Fruit fly (Drosophila melanogaster) whole organism, embryonic: Measurements from ENCODE around the gene mon2.
A peak's percentile ranks its signal among the peaks of the same experiment; 100 is the strongest.

Source experiments
- Adf1 ChIP-seq: fragments of 200-800 bp; sonication (Bioruptor generic); IDR thresholded peaks from 2 replicates; pipeline ENCODE4 v1.3.6; 2022; ENCODE audit warnings: missing biosample characterization, missing genetic modification characterization
- CG10462 ChIP-seq: fragments of 200-800 bp; sonication (Bioruptor generic); optimal IDR thresholded peaks from 2 replicates; lab custom pipeline; 2016; ENCODE audit warnings: missing biosample characterization, missing genetic modification characterization
- CG11723 ChIP-seq: fragments of 200-800 bp; sonication (Bioruptor generic); optimal IDR thresholded peaks from 2 replicates; lab custom pipeline; 2017; ENCODE audit warnings: missing biosample characterization, mild to moderate bottlenecking, missing genetic modification characterization
- CG12299 ChIP-seq: fragments of 200-800 bp; sonication (Bioruptor generic); optimal IDR thresholded peaks from 2 replicates; lab custom pipeline; 2018; ENCODE audit warnings: missing biosample characterization, mild to moderate bottlenecking, missing genetic modification characterization
- CG13123 ChIP-seq: fragments of 200-800 bp; sonication (Bioruptor generic); optimal IDR thresholded peaks from 2 replicates; lab custom pipeline; 2016; ENCODE audit warnings: missing biosample characterization, missing genetic modification characterization
- CG13287 ChIP-seq: fragments of 200-800 bp; sonication (Bioruptor generic); IDR thresholded peaks from 2 replicates; pipeline ENCODE4 v1.3.6; 2022; ENCODE audit warnings: missing biosample characterization, missing genetic modification characterization; ENCODE audit not compliant: partially characterized antibody
- CG13296 ChIP-seq: fragments of 200-800 bp; sonication (Bioruptor generic); optimal IDR thresholded peaks from 3 replicates; lab custom pipeline; 2018; ENCODE audit warnings: missing biosample characterization, mild to moderate bottlenecking, missing genetic modification characterization
- CG14667 ChIP-seq: fragments of 200-800 bp; sonication (Bioruptor generic); IDR thresholded peaks from 2 replicates; pipeline ENCODE4 v1.3.6; 2022; ENCODE audit warnings: missing biosample characterization, missing genetic modification characterization
- CG14965 ChIP-seq: fragments of 200-800 bp; sonication (Bioruptor generic); optimal IDR thresholded peaks from 2 replicates; lab custom pipeline; 2016; ENCODE audit warnings: missing biosample characterization, missing genetic modification characterization, borderline replicate concordance
- CG15073 ChIP-seq: fragments of 200-800 bp; sonication (Bioruptor generic); optimal IDR thresholded peaks from 2 replicates; lab custom pipeline; 2016; ENCODE audit warnings: missing biosample characterization, missing genetic modification characterization
- CG15479 ChIP-seq: fragments of 200-800 bp; sonication (Bioruptor generic); optimal IDR thresholded peaks from 3 replicates; lab custom pipeline; 2019; ENCODE audit warnings: missing biosample characterization, mild to moderate bottlenecking, missing genetic modification characterization, moderate library complexity
- CG15601 ChIP-seq: fragments of 200-800 bp; sonication (Bioruptor generic); optimal IDR thresholded peaks from 3 replicates; lab custom pipeline; 2019; ENCODE audit warnings: missing biosample characterization, mild to moderate bottlenecking, missing genetic modification characterization, moderate library complexity
- CG1792 ChIP-seq: fragments of 200-800 bp; sonication (Bioruptor generic); optimal IDR thresholded peaks from 2 replicates; lab custom pipeline; 2016; ENCODE audit warnings: missing biosample characterization, missing genetic modification characterization
- CG34224 ChIP-seq: fragments of 200-800 bp; sonication (Bioruptor generic); IDR thresholded peaks from 3 replicates; pipeline ENCODE4 v1.3.6; 2022; ENCODE audit warnings: missing biosample characterization, missing genetic modification characterization; ENCODE audit not compliant: partially characterized antibody
- CG34422 ChIP-seq: fragments of 200-800 bp; sonication (Bioruptor generic); IDR thresholded peaks from 3 replicates; pipeline ENCODE4 v1.3.6; 2022; ENCODE audit warnings: missing biosample characterization, missing genetic modification characterization
- CG3847 ChIP-seq: fragments of 200-800 bp; sonication (Bioruptor generic); IDR thresholded peaks from 2 replicates; pipeline ENCODE4 v1.3.6; 2022; ENCODE audit warnings: missing biosample characterization, missing genetic modification characterization
- CG4328 ChIP-seq: fragments of 200-800 bp; sonication (Bioruptor generic); optimal IDR thresholded peaks from 3 replicates; lab custom pipeline; 2017; ENCODE audit warnings: missing biosample characterization, missing genetic modification reagents, missing genetic modification characterization
- CG4854 ChIP-seq: fragments of 200-800 bp; sonication (Bioruptor generic); optimal IDR thresholded peaks from 2 replicates; lab custom pipeline; 2016; ENCODE audit warnings: missing biosample characterization, missing genetic modification characterization, inconsistent platforms
- CG6175 ChIP-seq: fragments of 200-800 bp; sonication (Bioruptor generic); IDR thresholded peaks from 3 replicates; pipeline ENCODE4 v1.3.6; 2022; ENCODE audit warnings: missing biosample characterization, missing genetic modification characterization
- CG6272 ChIP-seq: fragments of 200-800 bp; sonication (Bioruptor generic); IDR thresholded peaks from 2 replicates; pipeline ENCODE4 v1.3.6; 2022; ENCODE audit warnings: missing biosample characterization, missing genetic modification characterization
- CG6654 ChIP-seq: fragments of 200-800 bp; sonication (Bioruptor generic); optimal IDR thresholded peaks from 2 replicates; lab custom pipeline; 2017; ENCODE audit warnings: missing biosample characterization, mild to moderate bottlenecking, missing genetic modification characterization
- CG7556 ChIP-seq: fragments of 200-800 bp; sonication (Bioruptor generic); optimal IDR thresholded peaks from 2 replicates; lab custom pipeline; 2017; ENCODE audit warnings: missing biosample characterization, mild to moderate bottlenecking, missing genetic modification characterization
- CoRest ChIP-seq: fragments of 200-800 bp; sonication (Bioruptor generic); optimal IDR thresholded peaks from 3 replicates; lab custom pipeline; 2018; ENCODE audit warnings: missing biosample characterization, mild to moderate bottlenecking, missing genetic modification characterization, moderate library complexity
- H15 ChIP-seq: fragments of 200-800 bp; sonication (Bioruptor generic); IDR thresholded peaks from 3 replicates; pipeline ENCODE4 v1.3.6; 2022; ENCODE audit warnings: missing biosample characterization, missing genetic modification characterization
- HLH3B ChIP-seq: fragments of 200-800 bp; sonication (Bioruptor generic); IDR thresholded peaks from 2 replicates; pipeline ENCODE4 v1.3.6; 2022; ENCODE audit warnings: missing biosample characterization, missing genetic modification characterization
- Hmx ChIP-seq: fragments of 200-800 bp; sonication (Bioruptor generic); optimal IDR thresholded peaks from 2 replicates; lab custom pipeline; 2016; ENCODE audit warnings: missing biosample characterization, missing genetic modification characterization
- Kr ChIP-seq: fragments of 200-800 bp; sonication (Bioruptor generic); optimal IDR thresholded peaks from 2 replicates; lab custom pipeline; 2017; ENCODE audit warnings: missing biosample characterization, mild to moderate bottlenecking, missing genetic modification characterization
- Lhr ChIP-seq: fragments of 200-800 bp; sonication (Bioruptor generic); optimal IDR thresholded peaks from 3 replicates; lab custom pipeline; 2017; ENCODE audit warnings: mild to moderate bottlenecking, missing biosample characterization, missing genetic modification reagents, missing genetic modification characterization
- Neu2 ChIP-seq: fragments of 200-800 bp; sonication (Bioruptor generic); optimal IDR thresholded peaks from 3 replicates; lab custom pipeline; 2016; ENCODE audit warnings: missing biosample characterization, missing genetic modification characterization, borderline replicate concordance
- Nf-YA ChIP-seq: fragments of 200-800 bp; sonication (Bioruptor generic); IDR thresholded peaks from 2 replicates; pipeline ENCODE4 v1.3.6; 2022; ENCODE audit warnings: missing biosample characterization, missing genetic modification characterization
- Oli ChIP-seq: fragments of 200-800 bp; sonication (Bioruptor generic); optimal IDR thresholded peaks from 2 replicates; lab custom pipeline; 2018; ENCODE audit warnings: missing biosample characterization, mild to moderate bottlenecking, missing genetic modification characterization, moderate library complexity
- PHDP ChIP-seq: fragments of 200-800 bp; sonication (Bioruptor generic); optimal IDR thresholded peaks from 3 replicates; lab custom pipeline; 2018; ENCODE audit warnings: missing biosample characterization, mild to moderate bottlenecking, missing genetic modification characterization, moderate library complexity
- az2 ChIP-seq: fragments of 200-800 bp; sonication (Bioruptor generic); optimal IDR thresholded peaks from 3 replicates; lab custom pipeline; 2016; ENCODE audit warnings: missing biosample characterization, missing genetic modification characterization
- exex ChIP-seq: fragments of 200-800 bp; sonication (Bioruptor generic); optimal IDR thresholded peaks from 4 replicates; lab custom pipeline; 2018; ENCODE audit warnings: missing biosample characterization, mild to moderate bottlenecking, missing genetic modification characterization, moderate library complexity
- fd102C ChIP-seq: fragments of 200-800 bp; sonication (Bioruptor generic); optimal IDR thresholded peaks from 2 replicates; lab custom pipeline; 2018; ENCODE audit warnings: missing biosample characterization, mild to moderate bottlenecking, missing genetic modification characterization, moderate library complexity
- fd96Cb ChIP-seq: fragments of 200-800 bp; sonication (Bioruptor generic); optimal IDR thresholded peaks from 2 replicates; lab custom pipeline; 2018; ENCODE audit warnings: missing biosample characterization, mild to moderate bottlenecking, missing genetic modification characterization, moderate library complexity
- hb ChIP-seq: fragments of 200-800 bp; sonication (Bioruptor generic); IDR thresholded peaks from 3 replicates; pipeline ENCODE4 v1.3.6; 2022; ENCODE audit warnings: missing biosample characterization, missing genetic modification characterization; ENCODE audit not compliant: partially characterized antibody
- hbn ChIP-seq: fragments of 200-800 bp; sonication (Bioruptor generic); IDR thresholded peaks from 2 replicates; pipeline ENCODE4 v1.3.6; 2022; ENCODE audit warnings: missing biosample characterization, missing genetic modification characterization; ENCODE audit not compliant: partially characterized antibody
- insv ChIP-seq, 2 experiments: fragments of 200-800 bp; sonication (Bioruptor generic); optimal IDR thresholded peaks; 3 replicates each; lab custom pipeline; 2016 to 2018; ENCODE audit warnings: missing biosample characterization in 2 of 2, missing genetic modification characterization in 2 of 2
- kah ChIP-seq: fragments of 200-800 bp; sonication (Bioruptor generic); optimal IDR thresholded peaks from 2 replicates; lab custom pipeline; 2018; ENCODE audit warnings: missing biosample characterization, mild to moderate bottlenecking, missing genetic modification characterization
- ken ChIP-seq: fragments of 200-800 bp; sonication (Bioruptor generic); IDR thresholded peaks from 3 replicates; pipeline ENCODE4 v1.3.6; 2022; ENCODE audit warnings: missing biosample characterization, missing genetic modification characterization
- kni ChIP-seq: fragments of 200-800 bp; sonication (Bioruptor generic); optimal IDR thresholded peaks from 3 replicates; lab custom pipeline; 2017; ENCODE audit warnings: mild to moderate bottlenecking, missing biosample characterization, missing genetic modification reagents, missing genetic modification characterization
- pb ChIP-seq: fragments of 200-800 bp; sonication (Bioruptor generic); optimal IDR thresholded peaks from 3 replicates; lab custom pipeline; 2016; ENCODE audit warnings: missing biosample characterization, missing genetic modification characterization
- pho ChIP-seq: fragments of 200-800 bp; sonication (Bioruptor generic); optimal IDR thresholded peaks from 2 replicates; lab custom pipeline; 2016; ENCODE audit warnings: missing biosample characterization, missing genetic modification characterization
- prd ChIP-seq, 3 experiments: fragments of >200 bp in 2 of 3; fragments of 200-800 bp in 1 of 3; sonication (Bioruptor generic) in 1 of 3; optimal IDR thresholded peaks in 2 of 3; IDR thresholded peaks in 1 of 3; 2 replicates in 2 of 3; 3 replicates in 1 of 3; pipeline versions ENCODE4 v1.3.6 to Lab custom; 2017 to 2022; ENCODE audit warnings: missing biosample characterization in 1 of 3, missing genetic modification characterization in 1 of 3
- pros ChIP-seq: fragments of 200-800 bp; sonication (Bioruptor generic); optimal IDR thresholded peaks from 3 replicates; lab custom pipeline; 2019; ENCODE audit warnings: missing biosample characterization, mild to moderate bottlenecking, missing genetic modification characterization, moderate library complexity
- tio ChIP-seq: fragments of 200-800 bp; sonication (Bioruptor generic); optimal IDR thresholded peaks from 2 replicates; lab custom pipeline; 2017; ENCODE audit warnings: missing biosample characterization, missing genetic modification characterization, inconsistent platforms
- yki ChIP-seq: fragments of >200 bp; optimal IDR thresholded peaks from 3 replicates; lab custom pipeline; 2018

mon2 gene

dm6 chr2L:8162307-8163024 is 38.7 kb upstream of the mon2 start, which contains the start of gene Acbp1 (continued):
- TF ChIP-seq Nf-YA (GFP tag; lab: Robert Waterston, UW) = peak; percentile 81
- peak; percentile 90 for TF ChIP-seq CG13287
- no peak for TF ChIP-seq prd (optimal IDR thresholded peaks at IDR 0.05; lab: Kevin White, UChicago)
- peak; percentile 92 for TF ChIP-seq prd (GFP tag; IDR thresholded peaks at IDR 0.05; lab: Robert Waterston, UW)
- peak; percentile 93 for TF ChIP-seq CG34422 (GFP tag; lab: Robert Waterston, UW)
- peak; percentile 90 for TF ChIP-seq ken (GFP tag; lab: Robert Waterston, UW)
- TF ChIP-seq HLH3B (GFP tag; lab: Robert Waterston, UW) = peak; percentile 90
- TF ChIP-seq tio = peak; percentile 91
- peak; percentile 94 for TF ChIP-seq fd102C (GFP tag; lab: Kevin White, UChicago)
- peak; percentile 91 for TF ChIP-seq Lhr (GFP tag; lab: Kevin White, UChicago)
- peak; percentile 94 for TF ChIP-seq az2 (GFP tag; lab: Kevin White, UChicago)
- TF ChIP-seq kah (GFP tag; lab: Kevin White, UChicago) = peak; percentile 93
- TF ChIP-seq Adf1 (GFP tag; lab: Robert Waterston, UW) = peak; percentile 75
- TF ChIP-seq CG15479 (GFP tag; lab: Kevin White, UChicago) = peak; percentile 33
- TF ChIP-seq CG3847 = peak; percentile 95
- peak; percentile 96 for TF ChIP-seq CG11723
- peak; percentile 89 for TF ChIP-seq CG13123 (GFP tag; lab: Kevin White, UChicago)
- TF ChIP-seq Kr (GFP tag; lab: Kevin White, UChicago) = peak; percentile 92
- peak; percentile 90 for TF ChIP-seq Hmx (GFP tag; lab: Kevin White, UChicago)
- peak; percentile 94 for TF ChIP-seq CG1792
- peak; percentile 65 for TF ChIP-seq yki
- peak; percentile 93 for TF ChIP-seq pros (GFP tag; lab: Kevin White, UChicago)
- TF ChIP-seq CG15073 (GFP tag; lab: Kevin White, UChicago) = peak; percentile 71
- peak; percentile 96 for TF ChIP-seq kni (GFP tag; lab: Kevin White, UChicago)
- TF ChIP-seq pb = peak; percentile 90
- TF ChIP-seq CG4328 = peak; percentile 98
- TF ChIP-seq H15 (GFP tag; lab: Robert Waterston, UW) = peak; percentile 88
- peak; percentile 91 for TF ChIP-seq CG6272 (GFP tag; lab: Robert Waterston, UW)
- TF ChIP-seq CG34224 (GFP tag; lab: Robert Waterston, UW) = peak; percentile 83; the same call in 2 of the 3 replicates
- peak; percentile 62; the same call in 1 of the 3 replicates for TF ChIP-seq hb (GFP tag; lab: Robert Waterston, UW)
- TF ChIP-seq CG4854 = peak; percentile 88
- TF ChIP-seq CG15601 = peak; percentile 97
- TF ChIP-seq CG13296 (GFP tag; lab: Kevin White, UChicago) = peak; percentile 99
- peak; percentile 75 for TF ChIP-seq CG14965 (GFP tag; lab: Kevin White, UChicago)
- TF ChIP-seq CG6175 (GFP tag; lab: Robert Waterston, UW) = peak; percentile 86
- peak; percentile 98 for TF ChIP-seq CG7556 (GFP tag; lab: Kevin White, UChicago)
- TF ChIP-seq pho (GFP tag; lab: Kevin White, UChicago) = peak; percentile 97
- peak; percentile 92 for TF ChIP-seq exex (tag; lab: Kevin White, UChicago)
- TF ChIP-seq insv (GFP tag; optimal IDR thresholded peaks at IDR 0.05; lab: Kevin White, UChicago) = peak in 1 of 2 experiments; percentile 86
- peak; percentile 92 for TF ChIP-seq fd96Cb (tag; lab: Kevin White, UChicago)
- peak; percentile 96 for TF ChIP-seq Oli (tag; lab: Kevin White, UChicago)
- TF ChIP-seq PHDP (tag; lab: Kevin White, UChicago) = peak; percentile 99
- TF ChIP-seq CG6654 (GFP tag; lab: Kevin White, UChicago) = peak; percentile 82
- peak; percentile 97 for TF ChIP-seq CoRest (tag; lab: Kevin White, UChicago)
- peak; percentile 88 for TF ChIP-seq CG10462
- TF ChIP-seq CG12299 = peak; percentile 99
- peak; percentile 80 for TF ChIP-seq CG14667 (GFP tag; lab: Robert Waterston, UW)
- TF ChIP-seq Neu2 = peak; percentile 89
- TF ChIP-seq hbn (GFP tag; lab: Robert Waterston, UW) = peak; percentile 62
